Worm (Caenorhabditis elegans) whole organism, mixed stage, embryonic: ENCODE results near the gene ZK686.1.
A peak's percentile ranks its signal among the peaks of the same experiment; 100 is the strongest.

Experiments used
- M03D4.4 ChIP-seq: sonication (generic microtip); optimal IDR thresholded peaks from 2 replicates; lab custom pipeline; 2017; ENCODE audit warnings: mild to moderate bottlenecking, missing genetic modification characterization, missing compliant biosample characterization
- bed-3 ChIP-seq: fragments of 200-800 bp; sonication (Bioruptor generic); optimal IDR thresholded peaks from 3 replicates; lab custom pipeline; 2018; ENCODE audit warnings: mild to moderate bottlenecking, missing genetic modification characterization, moderate library complexity, missing compliant biosample characterization
- blmp-1 ChIP-seq: fragments of 150-350 bp; optimal IDR thresholded peaks from 2 replicates; lab custom pipeline; 2014; ENCODE audit warnings: missing biosample characterization, missing genetic modification characterization
- ceh-39 ChIP-seq: fragments of 150-350 bp; optimal IDR thresholded peaks from 2 replicates; lab custom pipeline; 2014; ENCODE audit warnings: missing biosample characterization, missing genetic modification characterization
- ceh-83 ChIP-seq: fragments of 200-800 bp; sonication (Bioruptor generic); optimal IDR thresholded peaks from 2 replicates; lab custom pipeline; 2018; ENCODE audit warnings: mild to moderate bottlenecking, missing genetic modification characterization, missing compliant biosample characterization
- ces-1 ChIP-seq: fragments of 150-350 bp; optimal IDR thresholded peaks from 2 replicates; lab custom pipeline; 2014; ENCODE audit warnings: missing biosample characterization, missing genetic modification reagents, missing genetic modification characterization
- cnd-1 ChIP-seq: fragments of 200-800 bp; sonication (Bioruptor generic); optimal IDR thresholded peaks from 2 replicates; lab custom pipeline; 2018; ENCODE audit warnings: mild to moderate bottlenecking, missing genetic modification characterization, missing compliant biosample characterization
- drap-1 ChIP-seq: fragments of 200-800 bp; sonication (Bioruptor generic); optimal IDR thresholded peaks from 3 replicates; lab custom pipeline; 2018; ENCODE audit warnings: mild to moderate bottlenecking, missing genetic modification characterization, missing compliant biosample characterization
- elt-1 ChIP-seq: sonication (generic microtip); optimal IDR thresholded peaks from 2 replicates; lab custom pipeline; 2017; ENCODE audit warnings: missing genetic modification characterization, mild to moderate bottlenecking, missing compliant biosample characterization, antibody characterized with exemption, moderate library complexity, borderline replicate concordance; ENCODE audit not compliant: insufficient read depth
- elt-3 ChIP-seq: fragments of 150-350 bp; optimal IDR thresholded peaks from 2 replicates; lab custom pipeline; 2014; ENCODE audit warnings: missing biosample characterization, missing genetic modification characterization
- flh-1 ChIP-seq: fragments of 200-800 bp; sonication (Bioruptor generic); optimal IDR thresholded peaks from 2 replicates; lab custom pipeline; 2018; ENCODE audit warnings: mild to moderate bottlenecking, missing genetic modification characterization, moderate library complexity, missing compliant biosample characterization
- ham-2 ChIP-seq: fragments of 200-800 bp; sonication (Bioruptor generic); optimal IDR thresholded peaks from 2 replicates; lab custom pipeline; 2018; ENCODE audit warnings: mild to moderate bottlenecking, missing genetic modification characterization, missing compliant biosample characterization
- hlh-1 ChIP-seq: fragments of 150-350 bp; optimal IDR thresholded peaks from 2 replicates; lab custom pipeline; 2014; ENCODE audit warnings: missing biosample characterization, missing genetic modification reagents, missing genetic modification characterization
- lin-13 ChIP-seq: fragments of 150-350 bp; optimal IDR thresholded peaks from 2 replicates; lab custom pipeline; 2014; ENCODE audit warnings: missing biosample characterization, missing genetic modification characterization
- lsy-2 ChIP-seq: fragments of 150-350 bp; optimal IDR thresholded peaks from 2 replicates; lab custom pipeline; 2014; ENCODE audit warnings: missing biosample characterization, missing genetic modification characterization
- mab-5 ChIP-seq: fragments of 150-350 bp; optimal IDR thresholded peaks from 2 replicates; lab custom pipeline; 2014; ENCODE audit warnings: missing biosample characterization, missing genetic modification characterization
- mep-1 ChIP-seq: fragments of 150-350 bp; optimal IDR thresholded peaks from 2 replicates; lab custom pipeline; 2017; ENCODE audit warnings: missing biosample characterization, missing genetic modification reagents, missing genetic modification characterization, inconsistent platforms
- mls-2 ChIP-seq: sonication (generic microtip); optimal IDR thresholded peaks from 2 replicates; lab custom pipeline; 2016; ENCODE audit warnings: mild to moderate bottlenecking, missing genetic modification characterization, moderate library complexity, missing compliant biosample characterization
- nhr-12 ChIP-seq: fragments of 150-350 bp; optimal IDR thresholded peaks from 2 replicates; lab custom pipeline; 2014; ENCODE audit warnings: missing biosample characterization, missing genetic modification characterization
- nhr-2 ChIP-seq: fragments of 150-350 bp; optimal IDR thresholded peaks from 2 replicates; lab custom pipeline; 2014; ENCODE audit warnings: missing biosample characterization, missing genetic modification characterization
- nhr-28 ChIP-seq: fragments of 150-350 bp; optimal IDR thresholded peaks from 2 replicates; lab custom pipeline; 2014; ENCODE audit warnings: missing biosample characterization, missing genetic modification characterization
- nhr-76 ChIP-seq: sonication (generic microtip); optimal IDR thresholded peaks from 2 replicates; lab custom pipeline; 2017; ENCODE audit warnings: missing biosample characterization, missing genetic modification characterization
- pha-4 ChIP-seq: fragments of 150-350 bp; optimal IDR thresholded peaks from 2 replicates; lab custom pipeline; 2018; ENCODE audit warnings: missing biosample characterization, missing genetic modification reagents, missing genetic modification characterization
- sem-2 ChIP-seq: fragments of 200-800 bp; sonication (Bioruptor generic); optimal IDR thresholded peaks from 2 replicates; lab custom pipeline; 2018; ENCODE audit warnings: mild to moderate bottlenecking, missing genetic modification characterization, missing compliant biosample characterization
- snpc-4 ChIP-seq: fragments of 150-350 bp; optimal IDR thresholded peaks from 2 replicates; lab custom pipeline; 2014; ENCODE audit warnings: missing biosample characterization, missing genetic modification characterization
- sptf-1 ChIP-seq: sonication (generic microtip); optimal IDR thresholded peaks from 2 replicates; lab custom pipeline; 2017; ENCODE audit warnings: mild to moderate bottlenecking, missing genetic modification characterization, moderate library complexity, missing compliant biosample characterization
- tbx-8 ChIP-seq: fragments of 200-800 bp; sonication (Bioruptor generic); optimal IDR thresholded peaks from 2 replicates; lab custom pipeline; 2018; ENCODE audit warnings: mild to moderate bottlenecking, missing genetic modification characterization, moderate library complexity, missing compliant biosample characterization
- unc-39 ChIP-seq: fragments of 150-350 bp; optimal IDR thresholded peaks from 2 replicates; lab custom pipeline; 2014; ENCODE audit warnings: missing biosample characterization, missing genetic modification characterization
- unc-62 ChIP-seq: fragments of 150-350 bp; optimal IDR thresholded peaks from 2 replicates; lab custom pipeline; 2014; ENCODE audit warnings: missing biosample characterization, missing genetic modification reagents, missing genetic modification characterization
- zip-8 ChIP-seq: fragments of 150-350 bp; optimal IDR thresholded peaks from 2 replicates; lab custom pipeline; 2014; ENCODE audit warnings: missing biosample characterization, missing genetic modification characterization
- ztf-11 ChIP-seq: fragments of 150-350 bp; optimal IDR thresholded peaks from 2 replicates; lab custom pipeline; 2014; ENCODE audit warnings: missing biosample characterization, missing genetic modification characterization

The ZK686.1 gene

ce11 chrIII:7733563-7733962 is 39.4 kb upstream of the ZK686.1 start:
- TF ChIP-seq mab-5 (tag; lab: Kevin White, UChicago) (no peak), unc-39 (no peak), nhr-12 (tag; lab: Kevin White, UChicago) (no peak), nhr-2 (tag; lab: Kevin White, UChicago) (peak; percentile 27), sptf-1 (no peak), nhr-76 (tag; lab: Kevin White, UChicago) (no peak), cnd-1 (tag; lab: Kevin White, UChicago) (no peak), lin-13 (tag; lab: Kevin White, UChicago) (no peak), lsy-2 (no peak), ham-2 (peak; percentile 45), ces-1 (no peak)
- TF ChIP-seq, all 35 proteins: peak for 2

ce11 chrIII:7734105-7734504 is 38.8 kb upstream of the ZK686.1 start:
- TF ChIP-seq nhr-28 = no peak
- TF ChIP-seq pha-4 (tag; lab: Kevin White, UChicago) = no peak
- no peak for TF ChIP-seq ces-1
- peak; percentile 66 for TF ChIP-seq zip-8 (tag; lab: Kevin White, UChicago)
- TF ChIP-seq mab-5 (tag; lab: Kevin White, UChicago) = no peak
- peak; percentile 94 for TF ChIP-seq unc-62 (GFP tag; lab: Kevin White, UChicago)
- TF ChIP-seq nhr-2 (tag; lab: Kevin White, UChicago) = peak; percentile 97
- no peak for TF ChIP-seq blmp-1 (tag; lab: Kevin White, UChicago)
- TF ChIP-seq bed-3 (GFP tag; lab: Kevin White, UChicago) = no peak
- peak; percentile 87 for TF ChIP-seq elt-1 (tag; lab: Kevin White, UChicago)
- TF ChIP-seq hlh-1 (tag; lab: Kevin White, UChicago) = no peak
- TF ChIP-seq, all 35 proteins: peak for 4

- TF ChIP-seq sem-2 (GFP tag; lab: Kevin White, UChicago) = no peak
- no peak for TF ChIP-seq hlh-1 (tag; lab: Kevin White, UChicago)
Measured at ce11 chrIII:7736003-7736402, 36.9 kb upstream of the ZK686.1 start.

- TF ChIP-seq mls-2 (tag; lab: Kevin White, UChicago) (no peak), mep-1 (tag; lab: Kevin White, UChicago) (no peak), bed-3 (GFP tag; lab: Kevin White, UChicago) (no peak), hlh-1 (tag; lab: Kevin White, UChicago) (no peak), lin-13 (tag; lab: Kevin White, UChicago) (no peak), ham-2 (no peak), nhr-28 (no peak), zip-8 (tag; lab: Kevin White, UChicago) (no peak), tbx-8 (GFP tag; lab: Kevin White, UChicago) (no peak), nhr-12 (tag; lab: Kevin White, UChicago) (no peak)
Measured at ce11 chrIII:7736806-7737205, 36.1 kb upstream of the ZK686.1 start.

ce11 chrIII:7737646-7738258 is 35.2 kb upstream of the ZK686.1 start:
- peak; percentile 18 for TF ChIP-seq ceh-83
- no peak for TF ChIP-seq ham-2
- peak; percentile 33 for TF ChIP-seq ces-1

ce11 chrIII:7743183-7743582 is 29.8 kb upstream of the ZK686.1 start:
- no peak for TF ChIP-seq drap-1 (GFP tag; lab: Kevin White, UChicago)
- TF ChIP-seq zip-8 (tag; lab: Kevin White, UChicago) = peak; percentile 96

ce11 chrIII:7754348-7754747 is 18.6 kb upstream of the ZK686.1 start, which contains the start of gene cdh-3:
cdh-3 (minus strand) TSS chrIII:7754448.
- no peak for TF ChIP-seq bed-3 (GFP tag; lab: Kevin White, UChicago)
- no peak for TF ChIP-seq ceh-39 (tag; lab: Kevin White, UChicago)
- no peak for TF ChIP-seq mep-1 (tag; lab: Kevin White, UChicago)
- TF ChIP-seq nhr-12 (tag; lab: Kevin White, UChicago) = no peak
- TF ChIP-seq flh-1 (GFP tag; lab: Kevin White, UChicago) = no peak
- TF ChIP-seq ztf-11 (tag; lab: Kevin White, UChicago) = no peak
- no peak for TF ChIP-seq snpc-4
- TF ChIP-seq elt-1 (tag; lab: Kevin White, UChicago) = no peak
- TF ChIP-seq lin-13 (tag; lab: Kevin White, UChicago) = no peak
- no peak for TF ChIP-seq pha-4 (tag; lab: Kevin White, UChicago)
- no peak for TF ChIP-seq M03D4.4 (tag; lab: Kevin White, UChicago)
- no peak for TF ChIP-seq elt-3 (tag; lab: Kevin White, UChicago)
